Fruit fly (Drosophila melanogaster): ENCODE results near the gene CG2444.

dm6 chrX:11717892-11718291, 12.8 kb upstream of the CG2444 start:
- no peak for TF ChIP-seq psq (GFP tag; optimal IDR thresholded peaks at IDR 0.05)
- no peak for TF ChIP-seq Myc (optimal IDR thresholded peaks at IDR 0.05)
- no peak for TF ChIP-seq fru (GFP tag; optimal IDR thresholded peaks at IDR 0.05)
- TF ChIP-seq tai (GFP tag; optimal IDR thresholded peaks at IDR 0.05): no peak
- no peak for TF ChIP-seq brk (GFP tag; optimal IDR thresholded peaks at IDR 0.05)
- no peak for TF ChIP-seq ey (GFP tag; optimal IDR thresholded peaks at IDR 0.05)
- TF ChIP-seq N (GFP tag; optimal IDR thresholded peaks at IDR 0.05): no peak
- TF ChIP-seq GATAd (GFP tag; optimal IDR thresholded peaks at IDR 0.05): no peak
- no peak for TF ChIP-seq Hr78 (GFP tag; optimal IDR thresholded peaks at IDR 0.05)

All from whole organism, wandering third instar larva.